Worm (Caenorhabditis elegans) whole organism, L2 larva: ENCODE results near the gene hlh-19.

Source experiments
- C34F6.9 ChIP-seq: fragments of 150-350 bp; optimal IDR thresholded peaks from 2 replicates; lab custom pipeline; 2014; ENCODE audit warnings: missing biosample characterization, missing genetic modification characterization
- F13H6.1 ChIP-seq: sonication (generic microtip); optimal IDR thresholded peaks from 2 replicates; lab custom pipeline; 2016; ENCODE audit warnings: missing genetic modification characterization, missing compliant biosample characterization
- ZK546.5 ChIP-seq: sonication (generic microtip); optimal IDR thresholded peaks from 2 replicates; lab custom pipeline; 2017; ENCODE audit warnings: missing biosample characterization, missing genetic modification characterization
- alr-1 ChIP-seq: fragments of 150-350 bp; optimal IDR thresholded peaks from 2 replicates; lab custom pipeline; 2014; ENCODE audit warnings: missing biosample characterization, missing genetic modification characterization
- aly-2 ChIP-seq: fragments of 150-350 bp; optimal IDR thresholded peaks from 2 replicates; lab custom pipeline; 2014; ENCODE audit warnings: missing biosample characterization, missing genetic modification characterization
- ama-1 ChIP-seq: fragments of 150-350 bp; optimal IDR thresholded peaks from 2 replicates; lab custom pipeline; 2018; ENCODE audit warnings: inconsistent platforms
- blmp-1 ChIP-seq: sonication (generic microtip); optimal IDR thresholded peaks from 2 replicates; lab custom pipeline; 2017; ENCODE audit warnings: missing genetic modification characterization, mild to moderate bottlenecking, missing compliant biosample characterization, antibody characterized with exemption, moderate library complexity; ENCODE audit not compliant: insufficient read depth
- ceh-16 ChIP-seq: fragments of 150-350 bp; optimal IDR thresholded peaks from 2 replicates; lab custom pipeline; 2014; ENCODE audit warnings: missing biosample characterization, missing genetic modification characterization
- crh-2 ChIP-seq: sonication (generic microtip); optimal IDR thresholded peaks from 2 replicates; lab custom pipeline; 2017; ENCODE audit warnings: missing biosample characterization, missing genetic modification characterization
- egl-27 ChIP-seq: sonication (generic microtip); optimal IDR thresholded peaks from 3 replicates; lab custom pipeline; 2017; ENCODE audit warnings: missing biosample characterization, missing genetic modification reagents, missing genetic modification characterization
- elt-1 ChIP-seq: fragments of 150-350 bp; optimal IDR thresholded peaks from 2 replicates; lab custom pipeline; 2014; ENCODE audit warnings: missing biosample characterization, missing genetic modification characterization
- fos-1 ChIP-seq: fragments of 150-350 bp; optimal IDR thresholded peaks from 2 replicates; lab custom pipeline; 2014; ENCODE audit warnings: missing biosample characterization, missing genetic modification characterization
- lin-39 ChIP-seq: fragments of 150-350 bp; optimal IDR thresholded peaks from 2 replicates; lab custom pipeline; 2014; ENCODE audit warnings: missing biosample characterization, missing genetic modification reagents, missing genetic modification characterization
- lsy-2 ChIP-seq, 2 experiments: fragments of 150-350 bp in 1 of 2; sonication (generic microtip) in 1 of 2; optimal IDR thresholded peaks; 2 replicates each; lab custom pipeline; 2014 to 2017; ENCODE audit warnings: missing biosample characterization in 2 of 2, missing genetic modification characterization in 2 of 2
- mab-5 ChIP-seq: fragments of 150-350 bp; optimal IDR thresholded peaks from 2 replicates; lab custom pipeline; 2014; ENCODE audit warnings: missing biosample characterization, missing genetic modification characterization
- nhr-10 ChIP-seq: sonication (generic microtip); optimal IDR thresholded peaks from 2 replicates; lab custom pipeline; 2017; ENCODE audit warnings: missing biosample characterization, missing genetic modification characterization
- nhr-11 ChIP-seq: fragments of 150-350 bp; optimal IDR thresholded peaks from 2 replicates; lab custom pipeline; 2014; ENCODE audit warnings: missing biosample characterization, missing genetic modification characterization
- nhr-129 ChIP-seq: fragments of 150-350 bp; optimal IDR thresholded peaks from 2 replicates; lab custom pipeline; 2014; ENCODE audit warnings: missing biosample characterization, missing genetic modification characterization
- nhr-21 ChIP-seq: fragments of 150-350 bp; optimal IDR thresholded peaks from 2 replicates; lab custom pipeline; 2014; ENCODE audit warnings: missing biosample characterization, missing genetic modification characterization
- nhr-23 ChIP-seq: fragments of 150-350 bp; optimal IDR thresholded peaks from 2 replicates; lab custom pipeline; 2014; ENCODE audit warnings: missing biosample characterization, missing genetic modification reagents, missing genetic modification characterization
- nhr-25 ChIP-seq: fragments of 150-350 bp; sonication (generic microtip); optimal IDR thresholded peaks from 3 replicates; lab custom pipeline; 2014; ENCODE audit warnings: missing biosample characterization, missing genetic modification characterization
- nhr-6 ChIP-seq: fragments of 150-350 bp; optimal IDR thresholded peaks from 2 replicates; lab custom pipeline; 2014; ENCODE audit warnings: missing biosample characterization, missing genetic modification characterization
- nhr-77 ChIP-seq: fragments of 150-350 bp; optimal IDR thresholded peaks from 2 replicates; lab custom pipeline; 2014; ENCODE audit warnings: missing biosample characterization, missing genetic modification characterization
- peb-1 ChIP-seq: fragments of 150-350 bp; optimal IDR thresholded peaks from 2 replicates; lab custom pipeline; 2014; ENCODE audit warnings: missing biosample characterization, missing genetic modification characterization
- sma-3 ChIP-seq: sonication (generic microtip); optimal IDR thresholded peaks from 2 replicates; lab custom pipeline; 2016; ENCODE audit warnings: missing genetic modification reagents, missing genetic modification characterization, missing compliant biosample characterization
- sma-9 ChIP-seq, 2 experiments: fragments of 150-350 bp in 1 of 2; sonication (generic microtip) in 1 of 2; optimal IDR thresholded peaks; 2 replicates each; lab custom pipeline; 2014 to 2016; ENCODE audit warnings: missing genetic modification characterization in 2 of 2, mild to moderate bottlenecking in 1 of 2, missing biosample characterization in 1 of 2, missing compliant biosample characterization in 1 of 2, missing genetic modification reagents in 1 of 2, moderate library complexity in 1 of 2
- snpc-4 ChIP-seq: fragments of 150-350 bp; optimal IDR thresholded peaks from 2 replicates; lab custom pipeline; 2014; ENCODE audit warnings: missing biosample characterization, missing genetic modification characterization
- unc-62 ChIP-seq: fragments of 150-350 bp; optimal IDR thresholded peaks from 2 replicates; lab custom pipeline; 2014; ENCODE audit warnings: missing biosample characterization, missing genetic modification reagents, missing genetic modification characterization
- ztf-1 ChIP-seq: fragments of 200-800 bp; sonication (Bioruptor generic); conservative IDR thresholded peaks from 2 replicates; pipeline ENCODE4 v1.3.6; 2022; ENCODE audit warnings: missing genetic modification characterization, missing compliant biosample characterization
- ztf-4 ChIP-seq: fragments of 150-350 bp; optimal IDR thresholded peaks from 2 replicates; lab custom pipeline; 2014; ENCODE audit warnings: missing biosample characterization, missing genetic modification characterization

The hlh-19 gene

DNA sequence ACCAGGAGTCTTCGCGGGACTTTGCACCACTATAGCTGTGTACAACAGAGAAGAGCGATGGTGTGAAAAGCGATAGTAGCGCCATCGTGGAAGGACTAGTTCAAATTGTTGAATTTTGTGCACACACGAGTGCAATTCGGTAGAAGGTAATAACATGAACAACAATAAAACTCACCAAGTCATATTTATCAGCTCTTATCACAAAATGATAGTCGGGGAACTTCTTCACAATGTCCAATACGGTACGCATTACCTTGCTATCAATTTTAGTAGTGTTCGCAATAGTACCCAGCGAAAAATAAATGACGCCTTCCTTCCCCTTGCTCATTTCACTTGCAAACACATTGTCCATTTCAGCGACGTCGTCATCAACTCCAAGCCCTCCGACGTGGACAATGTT lies 29.4 kb downstream of the hlh-19 start:
- TF ChIP-seq sma-9 (GFP tag; optimal IDR thresholded peaks at IDR 0.05; lab: Kevin White, UChicago) (no peak), sma-9 (tag; optimal IDR thresholded peaks at IDR 0.05; lab: Kevin White, UChicago) (no peak), fos-1 (tag; lab: Kevin White, UChicago) (peak; percentile 52)

DNA sequence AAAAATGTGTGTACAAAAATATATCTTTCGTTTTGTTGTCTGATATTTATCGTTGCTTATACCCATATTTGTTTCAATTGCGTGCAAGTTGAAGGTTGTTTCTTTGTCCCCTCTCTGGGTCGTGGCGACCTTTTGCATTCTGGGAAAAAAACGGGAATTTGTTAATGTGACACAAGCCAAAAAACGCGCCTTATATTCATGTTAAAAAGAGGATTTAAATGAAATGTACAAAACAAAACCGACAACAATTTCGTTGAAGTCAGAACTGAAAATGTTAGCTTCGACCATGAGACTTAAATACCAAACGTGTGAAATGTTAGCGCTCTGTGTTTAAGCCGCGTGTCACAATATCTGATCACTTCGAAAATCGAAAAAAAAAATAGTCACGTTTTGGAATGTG lies 32.6 kb downstream of the hlh-19 start:
- TF ChIP-seq unc-62 (GFP tag; lab: Kevin White, UChicago) = no peak
- TF ChIP-seq elt-1 (tag; lab: Kevin White, UChicago) = no peak
- no peak for TF ChIP-seq fos-1 (tag; lab: Kevin White, UChicago)
- TF ChIP-seq egl-27 (tag; lab: Kevin White, UChicago) = no peak
- no peak for TF ChIP-seq lin-39 (tag; lab: Kevin White, UChicago)
- no peak for TF ChIP-seq nhr-21 (tag; lab: Kevin White, UChicago)
- TF ChIP-seq C34F6.9 (tag; lab: Kevin White, UChicago) = no peak
- TF ChIP-seq alr-1 (tag; lab: Kevin White, UChicago) = no peak
- TF ChIP-seq aly-2 (tag; lab: Kevin White, UChicago) = no peak
- no peak for TF ChIP-seq mab-5 (tag; lab: Kevin White, UChicago)
- TF ChIP-seq sma-3 (GFP tag; lab: Kevin White, UChicago) = no peak
- TF ChIP-seq nhr-11 (tag; lab: Kevin White, UChicago) = no peak
- TF ChIP-seq nhr-25 (tag; lab: Kevin White, UChicago) = no peak
- TF ChIP-seq ztf-4 (tag; lab: Kevin White, UChicago) = no peak
- TF ChIP-seq nhr-6 (tag; lab: Kevin White, UChicago) = no peak

DNA sequence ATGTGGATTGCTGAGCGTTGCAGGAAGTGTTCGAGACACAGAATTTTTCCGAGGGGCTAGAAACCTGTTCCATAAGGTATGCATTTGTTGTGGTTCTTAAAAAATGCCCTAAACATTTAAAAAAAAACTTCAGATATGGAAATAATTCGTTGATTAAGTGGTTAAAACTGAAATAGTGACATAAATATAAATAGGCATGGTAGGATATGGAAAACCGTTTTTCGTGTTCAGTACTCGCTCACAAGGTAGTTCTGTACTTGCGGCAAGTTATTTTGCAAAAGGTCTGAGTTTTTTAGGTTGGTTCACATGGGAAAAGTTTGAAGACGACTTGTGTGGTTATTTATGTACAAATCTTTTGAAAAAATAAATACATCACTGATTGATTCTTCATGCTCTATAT lies 36.2 kb downstream of the hlh-19 start, which contains the start of gene B0310.3:
B0310.3 (minus strand) TSS at position 101 of the 400 bp plus-strand sequence.
- TF ChIP-seq ama-1 (lab: Kevin White, UChicago) (no peak), peb-1 (no peak), nhr-77 (tag; lab: Kevin White, UChicago) (no peak), blmp-1 (tag; lab: Kevin White, UChicago) (no peak), nhr-21 (tag; lab: Kevin White, UChicago) (no peak), egl-27 (tag; lab: Kevin White, UChicago) (no peak), ZK546.5 (no peak), snpc-4 (tag; lab: Kevin White, UChicago) (no peak), F13H6.1 (tag; lab: Kevin White, UChicago) (no peak), lsy-2 (tag; optimal IDR thresholded peaks at IDR 0.05; lab: Kevin White, UChicago) (no peak), sma-3 (GFP tag; lab: Kevin White, UChicago) (no peak), nhr-6 (tag; lab: Kevin White, UChicago) (no peak), ztf-1 (no peak), mab-5 (tag; lab: Kevin White, UChicago) (no peak), nhr-129 (tag; lab: Kevin White, UChicago) (no peak), nhr-23 (no peak), ceh-16 (no peak), unc-62 (GFP tag; lab: Kevin White, UChicago) (no peak)

DNA sequence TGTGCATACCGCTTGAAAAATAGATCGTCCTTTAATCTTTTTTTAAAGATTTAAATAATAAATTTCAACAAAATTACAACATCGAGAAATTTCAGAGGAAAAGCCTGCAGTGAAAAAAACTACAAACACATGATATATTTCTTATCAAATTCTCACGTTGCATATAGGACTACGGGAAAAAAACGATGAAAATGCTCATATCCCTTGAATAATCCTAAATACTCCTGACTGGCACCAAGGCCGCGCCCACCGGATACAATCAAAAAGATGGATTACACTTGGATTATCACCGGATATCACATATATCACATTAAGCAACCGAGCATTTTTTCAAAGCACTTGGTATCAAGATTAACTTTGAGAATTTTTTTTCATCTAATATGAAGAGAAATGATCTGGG lies 43.1 kb downstream of the hlh-19 start:
- TF ChIP-seq sma-9 (GFP tag; optimal IDR thresholded peaks at IDR 0.05; lab: Kevin White, UChicago) (no peak), sma-9 (tag; optimal IDR thresholded peaks at IDR 0.05; lab: Kevin White, UChicago) (no peak), ztf-1 (no peak), nhr-10 (tag; lab: Kevin White, UChicago) (no peak), crh-2 (tag; lab: Kevin White, UChicago) (no peak), nhr-77 (tag; lab: Kevin White, UChicago) (no peak), ZK546.5 (no peak)

DNA sequence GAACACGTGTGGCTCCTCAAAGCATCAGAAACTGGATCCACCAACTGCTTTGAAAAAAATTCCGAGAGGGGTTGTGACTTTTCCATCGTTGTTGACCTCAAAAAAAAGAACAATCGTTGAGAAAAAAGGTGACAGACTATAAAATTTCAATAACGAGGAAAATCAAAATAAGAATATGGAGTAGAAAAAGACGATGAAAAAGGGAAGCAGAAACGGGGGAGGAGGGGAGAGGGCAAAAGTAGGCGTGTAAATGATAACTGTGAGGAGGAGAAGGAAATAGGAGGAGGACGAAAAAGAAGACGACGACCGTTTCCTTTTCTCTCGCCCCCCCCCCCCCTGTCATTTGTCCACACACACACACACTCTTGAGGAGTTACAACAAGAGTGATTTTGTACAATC lies 50.2 kb downstream of the hlh-19 start, which contains the start of gene B0310.2:
B0310.2 (minus strand) TSS at position 101 of the 400 bp plus-strand sequence.
- TF ChIP-seq nhr-25 (tag; lab: Kevin White, UChicago) = no peak
